Fruit fly (Drosophila melanogaster) whole organism, prepupa: ENCODE data around the gene Pdxk.
A peak's percentile ranks its signal among the peaks of the same experiment; 100 is the strongest.

Experiments
- Blimp-1 ChIP-seq: fragments of 200-800 bp; sonication (Bioruptor generic); optimal IDR thresholded peaks from 3 replicates; lab custom pipeline; 2017; ENCODE audit warnings: missing biosample characterization, missing genetic modification characterization, mild to moderate bottlenecking, moderate library complexity, missing genetic modification reagents
- CG15336 ChIP-seq: fragments of 200-800 bp; sonication (Bioruptor generic); IDR thresholded peaks from 2 replicates; pipeline ENCODE4 v1.3.6; 2022; ENCODE audit warnings: missing biosample characterization, missing genetic modification characterization
- CG31627 ChIP-seq: fragments of 200-800 bp; sonication (Bioruptor generic); optimal IDR thresholded peaks from 3 replicates; lab custom pipeline; 2016; ENCODE audit warnings: missing biosample characterization, missing genetic modification characterization
- CG4318 ChIP-seq: fragments of 200-800 bp; sonication (Bioruptor generic); optimal IDR thresholded peaks from 3 replicates; lab custom pipeline; 2017; ENCODE audit warnings: missing biosample characterization, mild to moderate bottlenecking, missing genetic modification characterization
- CG6808 ChIP-seq: fragments of 200-800 bp; sonication (Bioruptor generic); optimal IDR thresholded peaks from 3 replicates; lab custom pipeline; 2017; ENCODE audit warnings: missing biosample characterization, missing genetic modification characterization, mild to moderate bottlenecking, moderate library complexity, missing genetic modification reagents
- CG6854 ChIP-seq: fragments of 200-800 bp; sonication (Bioruptor generic); optimal IDR thresholded peaks from 2 replicates; lab custom pipeline; 2017; ENCODE audit warnings: missing biosample characterization, mild to moderate bottlenecking, missing genetic modification characterization
- Eip78C ChIP-seq: fragments of 200-800 bp; sonication (Bioruptor generic); peaks from one replicate; lab custom pipeline; 2016; ENCODE audit warnings: missing biosample characterization, missing genetic modification characterization
- Gug ChIP-seq: fragments of 200-800 bp; sonication (Bioruptor generic); IDR thresholded peaks from 2 replicates; pipeline ENCODE4 v1.3.6; 2022; ENCODE audit warnings: missing biosample characterization, missing genetic modification characterization
- Hr4 ChIP-seq: fragments of 200-800 bp; sonication (Bioruptor generic); optimal IDR thresholded peaks from 3 replicates; lab custom pipeline; 2016; ENCODE audit warnings: missing biosample characterization, missing genetic modification characterization
- Lpt ChIP-seq: fragments of 200-800 bp; sonication (Bioruptor generic); optimal IDR thresholded peaks from 3 replicates; lab custom pipeline; 2016; ENCODE audit warnings: missing biosample characterization, missing genetic modification characterization
- fkh ChIP-seq: fragments of 200-800 bp; sonication (Bioruptor generic); optimal IDR thresholded peaks from 3 replicates; lab custom pipeline; 2017; ENCODE audit warnings: missing biosample characterization, mild to moderate bottlenecking, missing genetic modification characterization, moderate library complexity
- ss ChIP-seq, 2 experiments: fragments of 200-800 bp; sonication (Bioruptor generic); optimal IDR thresholded peaks; 2 replicates in 1 of 2; 3 replicates in 1 of 2; lab custom pipeline; 2017 to 2018; ENCODE audit warnings: mild to moderate bottlenecking in 2 of 2, missing biosample characterization in 2 of 2, missing genetic modification characterization in 2 of 2, moderate library complexity in 1 of 2

dm6 chr3L:9339021-9339420, 21.1 kb upstream of the Pdxk start:
- TF ChIP-seq Gug (GFP tag; lab: Robert Waterston, UW) (peak; percentile 12; the same call in 1 of the 2 replicates), CG4318 (GFP tag; lab: Kevin White, UChicago) (no peak), Eip78C (GFP tag; lab: Kevin White, UChicago) (peak; percentile 80), Lpt (no peak), ss (GFP tag; optimal IDR thresholded peaks at IDR 0.05; lab: Kevin White, UChicago) (no peak), CG31627 (GFP tag; lab: Kevin White, UChicago) (no peak), Hr4 (peak; percentile 23), CG6808 (no peak), CG6854 (GFP tag; lab: Kevin White, UChicago) (no peak), fkh (GFP tag; lab: Kevin White, UChicago) (no peak), Blimp-1 (GFP tag; lab: Kevin White, UChicago) (no peak), CG15336 (GFP tag; lab: Robert Waterston, UW) (no peak)
